Worm (Caenorhabditis elegans) whole organism, L4 larva: ENCODE results near the gene Y73B6BL.288.
A peak's percentile ranks its signal among the peaks of the same experiment; 100 is the strongest.

Source experiments
- cey-2 ChIP-seq: sonication (generic microtip); optimal IDR thresholded peaks from 3 replicates; lab custom pipeline; 2017; ENCODE audit warnings: missing genetic modification characterization, mild to moderate bottlenecking, missing compliant biosample characterization, antibody characterized with exemption, borderline replicate concordance; ENCODE audit not compliant: insufficient read depth
- egl-43 ChIP-seq: fragments of 200-800 bp; sonication (Bioruptor generic); IDR thresholded peaks from 2 replicates; pipeline ENCODE4 v1.3.6; 2022; ENCODE audit warnings: missing genetic modification reagents, missing genetic modification characterization, missing compliant biosample characterization
- lin-15B ChIP-seq: fragments of 150-350 bp; sonication (generic microtip); optimal IDR thresholded peaks from 3 replicates; lab custom pipeline; 2014; ENCODE audit warnings: missing biosample characterization, missing genetic modification characterization
- nhr-237 ChIP-seq: sonication (generic microtip); optimal IDR thresholded peaks from 2 replicates; lab custom pipeline; 2017; ENCODE audit warnings: missing biosample characterization, missing genetic modification characterization
- set-16 ChIP-seq: fragments of 200-800 bp; sonication (Bioruptor generic); IDR thresholded peaks from 2 replicates; pipeline ENCODE4 v1.3.6; 2022; ENCODE audit warnings: missing genetic modification reagents, missing genetic modification characterization, missing compliant biosample characterization
- skn-1 ChIP-seq: fragments of 150-350 bp; optimal IDR thresholded peaks from 2 replicates; lab custom pipeline; 2014; ENCODE audit warnings: missing biosample characterization, missing genetic modification characterization
- snpc-1.2 ChIP-seq: fragments of 200-800 bp; sonication (Bioruptor generic); IDR thresholded peaks from 2 replicates; pipeline ENCODE4 v1.3.6; 2022; ENCODE audit warnings: missing genetic modification reagents, missing genetic modification characterization, missing compliant biosample characterization
- tra-1 ChIP-seq: fragments of 200-800 bp; sonication (Bioruptor generic); IDR thresholded peaks from 2 replicates; pipeline ENCODE4 v1.3.6; 2022; ENCODE audit warnings: missing genetic modification reagents, missing genetic modification characterization, missing compliant biosample characterization
- zag-1 ChIP-seq: fragments of 150-350 bp; optimal IDR thresholded peaks from 2 replicates; lab custom pipeline; 2014; ENCODE audit warnings: missing biosample characterization, missing genetic modification characterization

- TF ChIP-seq zag-1 (tag; lab: Kevin White, UChicago) (no peak), cey-2 (tag; lab: Kevin White, UChicago) (no peak), tra-1 (GFP tag; lab: Robert Waterston, UW) (no peak), lin-15B (no peak), snpc-1.2 (GFP tag; lab: Robert Waterston, UW) (0 out of 2 replicates have a peak, but pooled peaks have one; percentile 27), nhr-237 (no peak), egl-43 (GFP tag; lab: Robert Waterston, UW) (no peak), set-16 (no peak), skn-1 (tag; lab: Kevin White, UChicago) (no peak)
Observed at ce11 chrIV:6294081-6294480, 48.2 kb downstream of the Y73B6BL.288 start, which contains the start of gene hil-2.
